Worm (Caenorhabditis elegans) whole organism, L2 larva: ENCODE results near the gene cnc-1.
A peak's percentile ranks its signal among the peaks of the same experiment; 100 is the strongest.

Experiments used
- C34F6.9 ChIP-seq: fragments of 150-350 bp; optimal IDR thresholded peaks from 2 replicates; lab custom pipeline; 2014; ENCODE audit warnings: missing biosample characterization, missing genetic modification characterization
- F13H6.1 ChIP-seq: sonication (generic microtip); optimal IDR thresholded peaks from 2 replicates; lab custom pipeline; 2016; ENCODE audit warnings: missing genetic modification characterization, missing compliant biosample characterization
- R02D3.7 ChIP-seq: fragments of 150-350 bp; optimal IDR thresholded peaks from 2 replicates; lab custom pipeline; 2014; ENCODE audit warnings: missing biosample characterization, missing genetic modification characterization
- Y55F3AM.14 ChIP-seq: fragments of 200-800 bp; sonication (Bioruptor generic); optimal IDR thresholded peaks from 2 replicates; lab custom pipeline; 2018; ENCODE audit warnings: mild to moderate bottlenecking, missing genetic modification characterization, missing compliant biosample characterization
- ZK546.5 ChIP-seq: sonication (generic microtip); optimal IDR thresholded peaks from 2 replicates; lab custom pipeline; 2017; ENCODE audit warnings: missing biosample characterization, missing genetic modification characterization
- alr-1 ChIP-seq: fragments of 150-350 bp; optimal IDR thresholded peaks from 2 replicates; lab custom pipeline; 2014; ENCODE audit warnings: missing biosample characterization, missing genetic modification characterization
- aly-2 ChIP-seq: fragments of 150-350 bp; optimal IDR thresholded peaks from 2 replicates; lab custom pipeline; 2014; ENCODE audit warnings: missing biosample characterization, missing genetic modification characterization
- blmp-1 ChIP-seq: sonication (generic microtip); optimal IDR thresholded peaks from 2 replicates; lab custom pipeline; 2017; ENCODE audit warnings: missing genetic modification characterization, mild to moderate bottlenecking, missing compliant biosample characterization, antibody characterized with exemption, moderate library complexity; ENCODE audit not compliant: insufficient read depth
- ceh-16 ChIP-seq: fragments of 150-350 bp; optimal IDR thresholded peaks from 2 replicates; lab custom pipeline; 2014; ENCODE audit warnings: missing biosample characterization, missing genetic modification characterization
- ceh-82 ChIP-seq: fragments of 150-350 bp; optimal IDR thresholded peaks from 2 replicates; lab custom pipeline; 2014; ENCODE audit warnings: missing biosample characterization, missing genetic modification characterization
- crh-2 ChIP-seq: sonication (generic microtip); optimal IDR thresholded peaks from 2 replicates; lab custom pipeline; 2017; ENCODE audit warnings: missing biosample characterization, missing genetic modification characterization
- dmd-4 ChIP-seq: sonication (generic microtip); optimal IDR thresholded peaks from 2 replicates; lab custom pipeline; 2017; ENCODE audit warnings: missing biosample characterization, missing genetic modification characterization
- egl-27 ChIP-seq: sonication (generic microtip); optimal IDR thresholded peaks from 3 replicates; lab custom pipeline; 2017; ENCODE audit warnings: missing biosample characterization, missing genetic modification reagents, missing genetic modification characterization
- elt-1 ChIP-seq: fragments of 150-350 bp; optimal IDR thresholded peaks from 2 replicates; lab custom pipeline; 2014; ENCODE audit warnings: missing biosample characterization, missing genetic modification characterization
- elt-3 ChIP-seq: sonication (generic microtip); optimal IDR thresholded peaks from 2 replicates; lab custom pipeline; 2017; ENCODE audit warnings: missing biosample characterization, missing genetic modification characterization
- fos-1 ChIP-seq: fragments of 150-350 bp; optimal IDR thresholded peaks from 2 replicates; lab custom pipeline; 2014; ENCODE audit warnings: missing biosample characterization, missing genetic modification characterization
- gmeb-1 ChIP-seq: fragments of 150-350 bp; optimal IDR thresholded peaks from 2 replicates; lab custom pipeline; 2014; ENCODE audit warnings: missing biosample characterization, missing genetic modification characterization
- lin-11 ChIP-seq: fragments of 150-350 bp; sonication (generic microtip); optimal IDR thresholded peaks from 2 replicates; lab custom pipeline; 2014; ENCODE audit warnings: missing biosample characterization, missing genetic modification characterization, inconsistent platforms, mixed read lengths
- lin-13 ChIP-seq: fragments of 150-350 bp; optimal IDR thresholded peaks from 2 replicates; lab custom pipeline; 2014; ENCODE audit warnings: missing biosample characterization, missing genetic modification reagents, missing genetic modification characterization
- lin-39 ChIP-seq: fragments of 150-350 bp; optimal IDR thresholded peaks from 2 replicates; lab custom pipeline; 2014; ENCODE audit warnings: missing biosample characterization, missing genetic modification reagents, missing genetic modification characterization
- lsy-2 ChIP-seq, 2 experiments: fragments of 150-350 bp in 1 of 2; sonication (generic microtip) in 1 of 2; optimal IDR thresholded peaks; 2 replicates each; lab custom pipeline; 2014 to 2017; ENCODE audit warnings: missing biosample characterization in 2 of 2, missing genetic modification characterization in 2 of 2
- mbf-1 ChIP-seq: sonication (generic microtip); optimal IDR thresholded peaks from 2 replicates; lab custom pipeline; 2017; ENCODE audit warnings: missing biosample characterization, missing genetic modification characterization
- mdl-1 ChIP-seq, 2 experiments: fragments of 150-350 bp in 1 of 2; sonication (generic microtip) in 1 of 2; optimal IDR thresholded peaks; 2 replicates each; lab custom pipeline; 2017; ENCODE audit warnings: missing biosample characterization in 2 of 2, missing genetic modification characterization in 2 of 2
- nhr-10 ChIP-seq: sonication (generic microtip); optimal IDR thresholded peaks from 2 replicates; lab custom pipeline; 2017; ENCODE audit warnings: missing biosample characterization, missing genetic modification characterization
- nhr-11 ChIP-seq: fragments of 150-350 bp; optimal IDR thresholded peaks from 2 replicates; lab custom pipeline; 2014; ENCODE audit warnings: missing biosample characterization, missing genetic modification characterization
- nhr-12 ChIP-seq: fragments of 150-350 bp; optimal IDR thresholded peaks from 2 replicates; lab custom pipeline; 2014; ENCODE audit warnings: missing biosample characterization, missing genetic modification characterization
- nhr-129 ChIP-seq: fragments of 150-350 bp; optimal IDR thresholded peaks from 2 replicates; lab custom pipeline; 2014; ENCODE audit warnings: missing biosample characterization, missing genetic modification characterization
- nhr-237 ChIP-seq: fragments of 150-350 bp; optimal IDR thresholded peaks from 2 replicates; lab custom pipeline; 2014; ENCODE audit warnings: missing biosample characterization, missing genetic modification characterization
- nhr-25 ChIP-seq: fragments of 150-350 bp; sonication (generic microtip); optimal IDR thresholded peaks from 3 replicates; lab custom pipeline; 2014; ENCODE audit warnings: missing biosample characterization, missing genetic modification characterization
- nhr-6 ChIP-seq: fragments of 150-350 bp; optimal IDR thresholded peaks from 2 replicates; lab custom pipeline; 2014; ENCODE audit warnings: missing biosample characterization, missing genetic modification characterization
- nhr-77 ChIP-seq: fragments of 150-350 bp; optimal IDR thresholded peaks from 2 replicates; lab custom pipeline; 2014; ENCODE audit warnings: missing biosample characterization, missing genetic modification characterization
- peb-1 ChIP-seq: fragments of 150-350 bp; optimal IDR thresholded peaks from 2 replicates; lab custom pipeline; 2014; ENCODE audit warnings: missing biosample characterization, missing genetic modification characterization
- sem-4 ChIP-seq: fragments of 150-350 bp; optimal IDR thresholded peaks from 2 replicates; lab custom pipeline; 2014; ENCODE audit warnings: missing biosample characterization, missing genetic modification reagents, missing genetic modification characterization
- skn-1 ChIP-seq: sonication (generic microtip); optimal IDR thresholded peaks from 2 replicates; lab custom pipeline; 2017; ENCODE audit warnings: missing biosample characterization, missing genetic modification characterization
- sma-3 ChIP-seq: sonication (generic microtip); optimal IDR thresholded peaks from 2 replicates; lab custom pipeline; 2016; ENCODE audit warnings: missing genetic modification reagents, missing genetic modification characterization, missing compliant biosample characterization
- sma-9 ChIP-seq, 2 experiments: fragments of 150-350 bp in 1 of 2; sonication (generic microtip) in 1 of 2; optimal IDR thresholded peaks; 2 replicates each; lab custom pipeline; 2014 to 2016; ENCODE audit warnings: missing genetic modification characterization in 2 of 2, mild to moderate bottlenecking in 1 of 2, missing biosample characterization in 1 of 2, missing compliant biosample characterization in 1 of 2, missing genetic modification reagents in 1 of 2, moderate library complexity in 1 of 2
- snpc-4 ChIP-seq: fragments of 150-350 bp; optimal IDR thresholded peaks from 2 replicates; lab custom pipeline; 2014; ENCODE audit warnings: missing biosample characterization, missing genetic modification characterization
- unc-39 ChIP-seq: fragments of 150-350 bp; optimal IDR thresholded peaks from 2 replicates; lab custom pipeline; 2014; ENCODE audit warnings: missing biosample characterization, missing genetic modification characterization
- unc-55 ChIP-seq: fragments of 150-350 bp; sonication (generic microtip); optimal IDR thresholded peaks from 3 replicates; lab custom pipeline; 2014; ENCODE audit warnings: missing biosample characterization, missing genetic modification reagents, missing genetic modification characterization
- unc-62 ChIP-seq: fragments of 150-350 bp; optimal IDR thresholded peaks from 2 replicates; lab custom pipeline; 2014; ENCODE audit warnings: missing biosample characterization, missing genetic modification reagents, missing genetic modification characterization
- zag-1 ChIP-seq: fragments of 150-350 bp; optimal IDR thresholded peaks from 2 replicates; lab custom pipeline; 2014; ENCODE audit warnings: missing biosample characterization, missing genetic modification characterization
- ztf-1 ChIP-seq: fragments of 200-800 bp; sonication (Bioruptor generic); conservative IDR thresholded peaks from 2 replicates; pipeline ENCODE4 v1.3.6; 2022; ENCODE audit warnings: missing genetic modification characterization, missing compliant biosample characterization
- ztf-4 ChIP-seq: fragments of 150-350 bp; optimal IDR thresholded peaks from 2 replicates; lab custom pipeline; 2014; ENCODE audit warnings: missing biosample characterization, missing genetic modification characterization

The cnc-1 gene

ce11 chrV:1474486-1475125 is 30.5 kb upstream of the cnc-1 start, which contains the start of the genes F53E2.2 and unc-60 (continued):
- TF ChIP-seq snpc-4 (tag; lab: Kevin White, UChicago), result no peak
- TF ChIP-seq gmeb-1 (tag; lab: Kevin White, UChicago), result peak; percentile 30

DNA sequence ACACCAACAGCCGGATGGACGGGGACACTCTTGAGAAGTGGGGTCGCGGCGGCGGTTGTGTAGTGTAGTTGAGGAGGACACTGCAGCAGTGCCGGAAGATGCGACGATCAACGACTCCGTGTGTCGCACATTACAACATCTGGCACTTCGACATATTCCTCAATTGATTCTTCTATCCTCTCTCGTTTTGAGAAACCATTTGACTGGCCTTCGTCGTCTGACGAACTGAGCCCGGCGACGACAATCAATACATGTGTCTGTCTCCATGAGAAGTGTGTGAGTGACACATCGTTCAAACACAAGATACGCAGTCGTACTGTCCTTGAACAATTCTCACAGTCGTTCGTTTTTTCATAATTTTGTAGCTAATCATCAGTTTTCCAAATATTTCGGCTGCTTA is 28.5 kb upstream of the cnc-1 start:
- TF ChIP-seq lin-11 (tag; lab: Kevin White, UChicago), result no peak
- TF ChIP-seq unc-55, result no peak
- TF ChIP-seq C34F6.9 (tag; lab: Kevin White, UChicago), result no peak
- TF ChIP-seq gmeb-1 (tag; lab: Kevin White, UChicago), result no peak
- TF ChIP-seq nhr-129 (tag; lab: Kevin White, UChicago), result peak; percentile 13
- TF ChIP-seq fos-1 (tag; lab: Kevin White, UChicago), result peak; percentile 28
- TF ChIP-seq, all 48 proteins: peak for 2

DNA sequence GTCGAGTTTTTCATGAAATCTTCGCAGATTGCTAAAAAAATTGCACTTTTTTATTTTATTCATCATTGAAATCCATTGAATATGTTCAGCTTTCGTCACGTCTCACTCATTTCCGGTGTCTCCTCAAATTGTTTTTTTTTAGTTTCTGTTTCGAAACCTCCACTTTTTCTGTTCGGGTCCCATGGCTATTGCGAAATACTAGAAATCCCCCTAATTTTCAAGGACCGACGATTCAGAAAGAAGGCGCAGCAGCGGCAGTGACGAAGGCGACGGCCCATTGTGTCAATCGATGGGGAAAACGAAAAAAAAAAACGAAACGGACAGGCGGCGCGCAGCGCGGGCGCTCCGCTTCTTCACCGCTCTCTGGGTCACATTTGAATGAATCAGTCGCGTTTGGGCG is 27.9 kb upstream of the cnc-1 start:
- peak; percentile 31 for TF ChIP-seq sma-9 (GFP tag; optimal IDR thresholded peaks at IDR 0.05; lab: Kevin White, UChicago)
- no peak for TF ChIP-seq sma-9 (tag; optimal IDR thresholded peaks at IDR 0.05; lab: Kevin White, UChicago)
- TF ChIP-seq ztf-1, result no peak
- no peak for TF ChIP-seq ceh-16 (tag; lab: Kevin White, UChicago)

DNA sequence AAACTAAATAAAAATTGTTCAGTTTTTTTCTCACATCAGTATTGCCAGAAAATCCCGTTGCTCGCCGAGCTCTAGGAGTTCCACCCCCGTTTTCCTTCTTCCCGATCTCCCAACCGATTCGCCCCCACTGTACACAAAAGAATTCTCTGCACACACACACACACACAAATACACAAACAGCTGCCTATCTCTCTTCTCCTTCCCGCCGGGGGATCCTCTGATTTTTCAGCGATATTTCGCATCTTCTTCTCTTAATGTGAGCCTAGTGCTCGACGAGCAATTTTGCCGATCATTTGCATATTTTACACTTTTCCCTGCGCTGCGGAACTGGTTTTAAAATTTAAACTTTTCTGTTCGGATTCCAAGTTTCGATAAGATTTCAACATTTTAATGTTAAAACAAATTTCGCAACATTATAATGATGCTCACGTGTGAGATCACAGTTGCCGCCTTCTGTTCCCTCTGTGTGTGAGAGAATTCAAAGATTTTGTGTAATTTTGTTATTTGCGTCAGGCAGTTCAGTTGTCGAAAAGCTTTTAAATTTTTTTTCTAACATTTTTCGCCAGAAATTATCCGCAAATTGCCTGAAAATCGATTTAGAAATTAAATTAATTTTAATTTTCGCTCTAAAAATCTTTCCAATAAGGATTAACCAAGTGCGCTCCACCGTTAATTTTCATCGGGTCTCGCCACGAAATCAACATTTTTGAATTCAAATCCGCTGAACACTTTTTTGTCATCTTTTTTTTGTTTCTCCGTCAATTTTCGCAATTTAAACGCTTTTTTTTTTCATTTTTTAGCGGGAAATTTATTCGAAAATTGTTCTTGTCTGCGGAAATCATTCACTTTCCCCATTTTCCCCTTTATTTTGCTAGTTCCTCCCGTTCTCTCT is 27.2 kb upstream of the cnc-1 start:
- TF ChIP-seq elt-3 (tag; lab: Kevin White, UChicago), result no peak
- no peak for TF ChIP-seq ZK546.5
- TF ChIP-seq mdl-1 (tag; optimal IDR thresholded peaks at IDR 0.05; lab: Kevin White, UChicago), result peak in 1 of 2 experiments; percentile 10
- TF ChIP-seq lin-39 (tag; lab: Kevin White, UChicago), result no peak
- TF ChIP-seq nhr-77, result no peak
- peak; percentile 25 for TF ChIP-seq sma-9 (GFP tag; optimal IDR thresholded peaks at IDR 0.05; lab: Kevin White, UChicago)
- TF ChIP-seq sma-9 (tag; optimal IDR thresholded peaks at IDR 0.05; lab: Kevin White, UChicago), result no peak
- no peak for TF ChIP-seq ceh-82 (tag; lab: Kevin White, UChicago)
- TF ChIP-seq elt-1 (tag; lab: Kevin White, UChicago), result no peak
- no peak for TF ChIP-seq peb-1 (tag; lab: Kevin White, UChicago)
- TF ChIP-seq unc-62 (GFP tag; lab: Kevin White, UChicago), result no peak
- no peak for TF ChIP-seq aly-2 (tag; lab: Kevin White, UChicago)
- TF ChIP-seq C34F6.9 (tag; lab: Kevin White, UChicago), result peak; percentile 87
- TF ChIP-seq F13H6.1 (tag; lab: Kevin White, UChicago), result peak; percentile 44
- peak in 1 of 2 experiments; percentile 82 for TF ChIP-seq lsy-2 (tag; optimal IDR thresholded peaks at IDR 0.05; lab: Kevin White, UChicago)
- no peak for TF ChIP-seq blmp-1 (tag; lab: Kevin White, UChicago)
- TF ChIP-seq unc-55, result peak; percentile 96
- no peak for TF ChIP-seq snpc-4 (tag; lab: Kevin White, UChicago)
- TF ChIP-seq zag-1 (tag; lab: Kevin White, UChicago), result peak; percentile 53
- no peak for TF ChIP-seq nhr-11 (tag; lab: Kevin White, UChicago)
- TF ChIP-seq ztf-4 (tag; lab: Kevin White, UChicago), result peak; percentile 32
- peak; percentile 74 for TF ChIP-seq nhr-25 (tag; lab: Kevin White, UChicago)
- TF ChIP-seq dmd-4, result no peak
- peak; percentile 70 for TF ChIP-seq sma-3 (GFP tag; lab: Kevin White, UChicago)
- no peak for TF ChIP-seq sem-4 (tag; lab: Kevin White, UChicago)
- TF ChIP-seq lin-13 (GFP tag; lab: Kevin White, UChicago), result peak; percentile 87
- TF ChIP-seq fos-1 (tag; lab: Kevin White, UChicago), result peak; percentile 63
- TF ChIP-seq nhr-12 (tag; lab: Kevin White, UChicago), result no peak
- no peak for TF ChIP-seq mbf-1 (tag; lab: Kevin White, UChicago)
- no peak for TF ChIP-seq Y55F3AM.14
- no peak for TF ChIP-seq nhr-237 (tag; lab: Kevin White, UChicago)
- TF ChIP-seq unc-39 (tag; lab: Kevin White, UChicago), result no peak
- peak; percentile 86 for TF ChIP-seq skn-1
- TF ChIP-seq nhr-10 (tag; lab: Kevin White, UChicago), result no peak
- TF ChIP-seq alr-1, result no peak
- TF ChIP-seq nhr-6 (tag; lab: Kevin White, UChicago), result peak; percentile 50
- no peak for TF ChIP-seq egl-27
- TF ChIP-seq R02D3.7 (tag; lab: Kevin White, UChicago), result no peak
- peak; percentile 14 for TF ChIP-seq lin-11 (tag; lab: Kevin White, UChicago)
- TF ChIP-seq ztf-1, result no peak
- TF ChIP-seq crh-2, result peak; percentile 72
- peak; percentile 91 for TF ChIP-seq gmeb-1 (tag; lab: Kevin White, UChicago)
- TF ChIP-seq nhr-129 (tag; lab: Kevin White, UChicago), result peak; percentile 13
